Fruit fly (Drosophila melanogaster) whole organism, embryonic: ENCODE results near the gene Cp190.

Experiments used
- Bgb ChIP-seq: fragments of 200-800 bp; sonication (Bioruptor generic); IDR thresholded peaks from 2 replicates; pipeline ENCODE4 v1.3.6; 2022; ENCODE audit warnings: missing biosample characterization, missing genetic modification characterization; ENCODE audit not compliant: partially characterized antibody
- CG11085 ChIP-seq: fragments of 200-800 bp; sonication (Bioruptor generic); IDR thresholded peaks from 2 replicates; pipeline ENCODE4 v1.3.6; 2022; ENCODE audit warnings: missing biosample characterization, missing genetic modification characterization
- CG11695 ChIP-seq: fragments of 200-800 bp; sonication (Bioruptor generic); IDR thresholded peaks from 3 replicates; pipeline ENCODE4 v1.3.6; 2022; ENCODE audit warnings: missing biosample characterization, missing genetic modification characterization
- CG11723 ChIP-seq: fragments of 200-800 bp; sonication (Bioruptor generic); optimal IDR thresholded peaks from 2 replicates; lab custom pipeline; 2017; ENCODE audit warnings: missing biosample characterization, mild to moderate bottlenecking, missing genetic modification characterization
- CG12769 ChIP-seq: fragments of 200-800 bp; sonication (Bioruptor generic); optimal IDR thresholded peaks from 2 replicates; lab custom pipeline; 2019; ENCODE audit warnings: missing biosample characterization, mild to moderate bottlenecking, missing genetic modification characterization, moderate library complexity
- CG13296 ChIP-seq: fragments of 200-800 bp; sonication (Bioruptor generic); optimal IDR thresholded peaks from 3 replicates; lab custom pipeline; 2018; ENCODE audit warnings: missing biosample characterization, mild to moderate bottlenecking, missing genetic modification characterization
- CG13424 ChIP-seq: fragments of 200-800 bp; sonication (Bioruptor generic); optimal IDR thresholded peaks from 2 replicates; lab custom pipeline; 2019; ENCODE audit warnings: missing biosample characterization, mild to moderate bottlenecking, missing genetic modification characterization, moderate library complexity
- CG17568 ChIP-seq: fragments of 200-800 bp; sonication (Bioruptor generic); optimal IDR thresholded peaks from 2 replicates; lab custom pipeline; 2018; ENCODE audit warnings: missing biosample characterization, mild to moderate bottlenecking, missing genetic modification characterization, moderate library complexity
- CG1832 ChIP-seq: fragments of 200-800 bp; sonication (Bioruptor generic); optimal IDR thresholded peaks from 2 replicates; lab custom pipeline; 2017; ENCODE audit warnings: missing biosample characterization, mild to moderate bottlenecking, missing genetic modification characterization, inconsistent platforms
- CG3163 ChIP-seq: fragments of 200-800 bp; sonication (Bioruptor generic); optimal IDR thresholded peaks from 3 replicates; lab custom pipeline; 2016; ENCODE audit warnings: missing biosample characterization, missing genetic modification characterization
- CG6175 ChIP-seq: fragments of 200-800 bp; sonication (Bioruptor generic); IDR thresholded peaks from 3 replicates; pipeline ENCODE4 v1.3.6; 2022; ENCODE audit warnings: missing biosample characterization, missing genetic modification characterization
- CG6654 ChIP-seq: fragments of 200-800 bp; sonication (Bioruptor generic); optimal IDR thresholded peaks from 2 replicates; lab custom pipeline; 2017; ENCODE audit warnings: missing biosample characterization, mild to moderate bottlenecking, missing genetic modification characterization
- CG7372 ChIP-seq: fragments of 200-800 bp; sonication (Bioruptor generic); IDR thresholded peaks from 2 replicates; pipeline ENCODE4 v1.3.6; 2022; ENCODE audit warnings: missing biosample characterization, missing genetic modification characterization
- CG7987 ChIP-seq: fragments of 200-800 bp; sonication (Bioruptor generic); optimal IDR thresholded peaks from 2 replicates; lab custom pipeline; 2018; ENCODE audit warnings: missing biosample characterization, mild to moderate bottlenecking, missing genetic modification characterization, moderate library complexity
- CG8924 ChIP-seq: fragments of 200-800 bp; optimal IDR thresholded peaks from 3 replicates; lab custom pipeline; 2019; ENCODE audit warnings: missing biosample characterization, mild to moderate bottlenecking, missing genetic modification characterization, moderate library complexity
- CG8944 ChIP-seq: fragments of 200-800 bp; sonication (Bioruptor generic); optimal IDR thresholded peaks from 3 replicates; lab custom pipeline; 2016; ENCODE audit warnings: missing biosample characterization, missing genetic modification characterization
- CG9932 ChIP-seq: fragments of 200-800 bp; sonication (Bioruptor generic); IDR thresholded peaks from 2 replicates; pipeline ENCODE4 v1.3.6; 2022; ENCODE audit warnings: missing biosample characterization, missing genetic modification characterization
- Eip74EF ChIP-seq, 2 experiments: fragments of 200-800 bp in 1 of 2; fragments of >200 bp in 1 of 2; sonication (Bioruptor generic) in 1 of 2; optimal IDR thresholded peaks; 2 replicates each; lab custom pipeline; 2017 to 2019; ENCODE audit warnings: missing biosample characterization in 2 of 2, missing genetic modification characterization in 2 of 2, mild to moderate bottlenecking in 1 of 2, moderate library complexity in 1 of 2
- Fer1 ChIP-seq: fragments of 200-800 bp; sonication (Bioruptor generic); optimal IDR thresholded peaks from 2 replicates; lab custom pipeline; 2017; ENCODE audit warnings: missing biosample characterization, mild to moderate bottlenecking, missing genetic modification characterization
- HLH4C ChIP-seq: fragments of 200-800 bp; sonication (Bioruptor generic); IDR thresholded peaks from 3 replicates; pipeline ENCODE4 v1.3.6; 2022; ENCODE audit warnings: missing biosample characterization, missing genetic modification characterization; ENCODE audit not compliant: partially characterized antibody
- HLHmδ ChIP-seq: fragments of 200-800 bp; sonication (Bioruptor generic); optimal IDR thresholded peaks from 2 replicates; lab custom pipeline; 2018; ENCODE audit warnings: missing biosample characterization, mild to moderate bottlenecking, missing genetic modification characterization, moderate library complexity
- Hmr ChIP-seq: fragments of 200-800 bp; sonication (Bioruptor generic); optimal IDR thresholded peaks from 3 replicates; lab custom pipeline; 2017; ENCODE audit warnings: mild to moderate bottlenecking, missing biosample characterization, missing genetic modification reagents, missing genetic modification characterization
- Hr3 ChIP-seq: fragments of 200-800 bp; sonication (Bioruptor generic); optimal IDR thresholded peaks from 3 replicates; lab custom pipeline; 2016; ENCODE audit warnings: missing biosample characterization, missing genetic modification characterization
- Jarid2 ChIP-seq: fragments of 200-800 bp; sonication (Bioruptor generic); optimal IDR thresholded peaks from 3 replicates; lab custom pipeline; 2017; ENCODE audit warnings: mild to moderate bottlenecking, missing biosample characterization, missing genetic modification reagents, missing genetic modification characterization
- MBD-R2 ChIP-seq: fragments of 200-800 bp; sonication (Bioruptor generic); IDR thresholded peaks from 2 replicates; pipeline ENCODE4 v1.3.6; 2022; ENCODE audit warnings: missing biosample characterization, missing genetic modification characterization
- Med ChIP-seq: fragments of 200-800 bp; sonication (Bioruptor generic); peaks from one replicate; lab custom pipeline; 2016; ENCODE audit warnings: missing biosample characterization, missing genetic modification characterization, mild to moderate bottlenecking, inconsistent platforms, moderate library complexity
- Trl ChIP-seq, 3 experiments: fragments of >200 bp in 2 of 3; fragments of 200-800 bp in 1 of 3; sonication (Bioruptor generic) in 1 of 3; optimal IDR thresholded peaks; 2 replicates in 1 of 3; 3 replicates in 2 of 3; lab custom pipeline; 2016 to 2017; ENCODE audit warnings: missing biosample characterization in 1 of 3, missing genetic modification characterization in 1 of 3
- Vsx1 ChIP-seq: fragments of 200-800 bp; sonication (Bioruptor generic); optimal IDR thresholded peaks from 2 replicates; lab custom pipeline; 2017; ENCODE audit warnings: missing biosample characterization, mild to moderate bottlenecking, missing genetic modification characterization, missing genetic modification reagents
- Xbp1 ChIP-seq: fragments of 200-800 bp; sonication (Bioruptor generic); optimal IDR thresholded peaks from 3 replicates; lab custom pipeline; 2016; ENCODE audit warnings: missing biosample characterization, mild to moderate bottlenecking, missing genetic modification characterization
- bowl ChIP-seq: fragments of 200-800 bp; sonication (Bioruptor generic); IDR thresholded peaks from 2 replicates; pipeline ENCODE4 v1.3.6; 2022; ENCODE audit warnings: missing biosample characterization, missing genetic modification characterization
- cg ChIP-seq: fragments of 200-800 bp; sonication (Bioruptor generic); optimal IDR thresholded peaks from 3 replicates; lab custom pipeline; 2019; ENCODE audit warnings: missing biosample characterization, mild to moderate bottlenecking, missing genetic modification characterization, moderate library complexity
- chif ChIP-seq, 2 experiments: fragments of 200-800 bp; sonication (Bioruptor generic); optimal IDR thresholded peaks; 3 replicates each; lab custom pipeline; 2016; ENCODE audit warnings: missing biosample characterization in 2 of 2, missing genetic modification characterization in 2 of 2
- chn ChIP-seq: fragments of 200-800 bp; sonication (Bioruptor generic); optimal IDR thresholded peaks from 2 replicates; lab custom pipeline; 2016; ENCODE audit warnings: missing biosample characterization, missing genetic modification characterization
- gcm ChIP-seq: fragments of 200-800 bp; sonication (Bioruptor generic); optimal IDR thresholded peaks from 2 replicates; lab custom pipeline; 2019; ENCODE audit warnings: missing biosample characterization, mild to moderate bottlenecking, missing genetic modification characterization, moderate library complexity
- grn ChIP-seq: fragments of 200-800 bp; sonication (Bioruptor generic); optimal IDR thresholded peaks from 3 replicates; lab custom pipeline; 2017; ENCODE audit warnings: missing biosample characterization, missing genetic modification characterization
- gro ChIP-seq: fragments of 200-800 bp; sonication (Bioruptor generic); optimal IDR thresholded peaks from 2 replicates; lab custom pipeline; 2016; ENCODE audit warnings: missing biosample characterization, missing genetic modification characterization
- insv ChIP-seq, 2 experiments: fragments of 200-800 bp; sonication (Bioruptor generic); optimal IDR thresholded peaks; 3 replicates each; lab custom pipeline; 2016 to 2018; ENCODE audit warnings: missing biosample characterization in 2 of 2, missing genetic modification characterization in 2 of 2
- inv ChIP-seq: fragments of 200-800 bp; sonication (Bioruptor generic); IDR thresholded peaks from 2 replicates; pipeline ENCODE4 v1.3.6; 2022; ENCODE audit warnings: missing biosample characterization, missing genetic modification characterization; ENCODE audit not compliant: partially characterized antibody
- lbe ChIP-seq: fragments of 200-800 bp; sonication (Bioruptor generic); optimal IDR thresholded peaks from 2 replicates; lab custom pipeline; 2016; ENCODE audit warnings: missing biosample characterization, mild to moderate bottlenecking, missing genetic modification characterization
- p53 ChIP-seq: fragments of 200-800 bp; sonication (Bioruptor generic); optimal IDR thresholded peaks from 2 replicates; lab custom pipeline; 2016; ENCODE audit warnings: missing biosample characterization, missing genetic modification characterization
- phol ChIP-seq: fragments of 200-800 bp; sonication (Bioruptor generic); optimal IDR thresholded peaks from 3 replicates; lab custom pipeline; 2018; ENCODE audit warnings: missing biosample characterization, mild to moderate bottlenecking, missing genetic modification characterization, moderate library complexity
- pita ChIP-seq: fragments of 200-800 bp; sonication (Bioruptor generic); optimal IDR thresholded peaks from 2 replicates; lab custom pipeline; 2017; ENCODE audit warnings: missing biosample characterization, mild to moderate bottlenecking, missing genetic modification characterization
- pros ChIP-seq: fragments of 200-800 bp; sonication (Bioruptor generic); optimal IDR thresholded peaks from 3 replicates; lab custom pipeline; 2019; ENCODE audit warnings: missing biosample characterization, mild to moderate bottlenecking, missing genetic modification characterization, moderate library complexity
- sens ChIP-seq: fragments of 200-800 bp; sonication (Bioruptor generic); peaks from one replicate; lab custom pipeline; 2016; ENCODE audit warnings: missing biosample characterization, missing genetic modification characterization
- sna ChIP-seq: fragments of 200-800 bp; sonication (Bioruptor generic); IDR thresholded peaks from 2 replicates; pipeline ENCODE4 v1.3.6; 2022; ENCODE audit warnings: missing biosample characterization, missing genetic modification characterization; ENCODE audit not compliant: partially characterized antibody
- sqz ChIP-seq: fragments of 200-800 bp; sonication (Bioruptor generic); optimal IDR thresholded peaks from 3 replicates; lab custom pipeline; 2018; ENCODE audit warnings: missing biosample characterization, mild to moderate bottlenecking, missing genetic modification characterization
- tio ChIP-seq: fragments of 200-800 bp; sonication (Bioruptor generic); optimal IDR thresholded peaks from 2 replicates; lab custom pipeline; 2017; ENCODE audit warnings: missing biosample characterization, missing genetic modification characterization, inconsistent platforms
- trh ChIP-seq: fragments of 200-800 bp; sonication (Bioruptor generic); optimal IDR thresholded peaks from 2 replicates; lab custom pipeline; 2016; ENCODE audit warnings: missing biosample characterization, missing genetic modification characterization
- twi ChIP-seq: fragments of 200-800 bp; optimal IDR thresholded peaks from 2 replicates; lab custom pipeline; 2019; ENCODE audit warnings: missing biosample characterization, mild to moderate bottlenecking, missing genetic modification characterization, moderate library complexity
- zen ChIP-seq: fragments of 200-800 bp; sonication (Bioruptor generic); optimal IDR thresholded peaks from 3 replicates; lab custom pipeline; 2018; ENCODE audit warnings: missing biosample characterization, mild to moderate bottlenecking, missing genetic modification characterization, moderate library complexity

Cp190 gene

dm6 chr3R:15287763-15288162, 12.7 kb upstream of the Cp190 start (continued):
- TF ChIP-seq zen (tag; lab: Kevin White, UChicago) = peak; percentile 43
- TF ChIP-seq CG6175 (GFP tag; lab: Robert Waterston, UW) = no peak
- no peak for TF ChIP-seq chif (GFP tag; optimal IDR thresholded peaks at IDR 0.05; lab: Kevin White, UChicago)
- peak; percentile 45 for TF ChIP-seq chn
- no peak for TF ChIP-seq Jarid2 (GFP tag; lab: Kevin White, UChicago)
- TF ChIP-seq trh (GFP tag; lab: Kevin White, UChicago) = no peak
- TF ChIP-seq CG13296 (GFP tag; lab: Kevin White, UChicago) = no peak
- TF ChIP-seq sna = no peak
- no peak for TF ChIP-seq pros
- TF ChIP-seq CG8924 (tag; lab: Kevin White, UChicago) = peak; percentile 37
- TF ChIP-seq Vsx1 (GFP tag; lab: Kevin White, UChicago) = no peak
- peak; percentile 33 for TF ChIP-seq twi
- TF ChIP-seq lbe (GFP tag; lab: Kevin White, UChicago) = peak; percentile 52
- TF ChIP-seq CG3163 = peak; percentile 27
- peak; percentile 25 for TF ChIP-seq Xbp1 (GFP tag; lab: Kevin White, UChicago)

- TF ChIP-seq cg (GFP tag; lab: Kevin White, UChicago) (peak; percentile 48), HLH4C (no peak), CG6654 (no peak), CG12769 (tag; lab: Kevin White, UChicago) (peak; percentile 8), Eip74EF (GFP tag; optimal IDR thresholded peaks at IDR 0.05; lab: Kevin White, UChicago) (peak in 1 of 2 experiments; percentile 4), pita (GFP tag; lab: Kevin White, UChicago) (no peak), Hmr (peak; percentile 35), Bgb (GFP tag; lab: Robert Waterston, UW) (no peak), Med (GFP tag; lab: Kevin White, UChicago) (peak; percentile 64), CG11085 (no peak), sens (GFP tag; lab: Kevin White, UChicago) (peak; percentile 63), insv (GFP tag; optimal IDR thresholded peaks at IDR 0.05; lab: Kevin White, UChicago) (no peak), Trl (optimal IDR thresholded peaks at IDR 0.05; lab: Kevin White, UChicago) (peak; percentile 88 to 92), Trl (GFP tag; optimal IDR thresholded peaks at IDR 0.05; lab: Kevin White, UChicago) (peak; percentile 38), CG8944 (GFP tag; lab: Kevin White, UChicago) (no peak), grn (GFP tag; lab: Kevin White, UChicago) (peak; percentile 1), Fer1 (GFP tag; lab: Kevin White, UChicago) (peak; percentile 37), phol (peak; percentile 53), CG9932 (GFP tag; lab: Robert Waterston, UW) (no peak), bowl (no peak), p53 (GFP tag; lab: Kevin White, UChicago) (no peak), HLHmδ (GFP tag; lab: Kevin White, UChicago) (peak; percentile 50), sqz (GFP tag; lab: Kevin White, UChicago) (peak; percentile 82), CG11695 (no peak), CG13424 (tag; lab: Kevin White, UChicago) (no peak), gcm (GFP tag; lab: Kevin White, UChicago) (peak; percentile 30), CG7987 (GFP tag; lab: Kevin White, UChicago) (peak; percentile 9), inv (no peak), gro (GFP tag; lab: Kevin White, UChicago) (no peak), MBD-R2 (GFP tag; lab: Robert Waterston, UW) (no peak), CG7372 (no peak), Hr3 (no peak), CG17568 (GFP tag; lab: Kevin White, UChicago) (no peak), CG11723 (GFP tag; lab: Kevin White, UChicago) (no peak), tio (GFP tag; lab: Kevin White, UChicago) (no peak), CG1832 (peak; percentile 87)
Measured at dm6 chr3R:15286693-15287041, 11.6 kb upstream of the Cp190 start.
